Fruit fly (Drosophila melanogaster) whole organism: ENCODE results near the gene CG14693.

Source experiments
- CG8478 ChIP-seq: fragments of >200 bp; optimal IDR thresholded peaks from 2 replicates; lab custom pipeline; 2018; ENCODE audit warnings: inconsistent platforms
- Dll ChIP-seq: fragments of >200 bp; optimal IDR thresholded peaks from 2 replicates; lab custom pipeline; 2017
- EcR ChIP-seq, 2 experiments: fragments of >200 bp; optimal IDR thresholded peaks; 2 replicates each; lab custom pipeline; 2017; ENCODE audit warnings: missing biosample characterization in 2 of 2, missing genetic modification characterization in 2 of 2, missing genetic modification reagents in 2 of 2
- pan ChIP-seq: fragments of >200 bp; optimal IDR thresholded peaks from 2 replicates; lab custom pipeline; 2017
- psq ChIP-seq: fragments of >200 bp; optimal IDR thresholded peaks from 2 replicates; lab custom pipeline; 2017
- usp ChIP-seq: fragments of >200 bp; optimal IDR thresholded peaks from 2 replicates; lab custom pipeline; 2017; ENCODE audit warnings: missing biosample characterization, missing genetic modification characterization, mixed read lengths

DNA sequence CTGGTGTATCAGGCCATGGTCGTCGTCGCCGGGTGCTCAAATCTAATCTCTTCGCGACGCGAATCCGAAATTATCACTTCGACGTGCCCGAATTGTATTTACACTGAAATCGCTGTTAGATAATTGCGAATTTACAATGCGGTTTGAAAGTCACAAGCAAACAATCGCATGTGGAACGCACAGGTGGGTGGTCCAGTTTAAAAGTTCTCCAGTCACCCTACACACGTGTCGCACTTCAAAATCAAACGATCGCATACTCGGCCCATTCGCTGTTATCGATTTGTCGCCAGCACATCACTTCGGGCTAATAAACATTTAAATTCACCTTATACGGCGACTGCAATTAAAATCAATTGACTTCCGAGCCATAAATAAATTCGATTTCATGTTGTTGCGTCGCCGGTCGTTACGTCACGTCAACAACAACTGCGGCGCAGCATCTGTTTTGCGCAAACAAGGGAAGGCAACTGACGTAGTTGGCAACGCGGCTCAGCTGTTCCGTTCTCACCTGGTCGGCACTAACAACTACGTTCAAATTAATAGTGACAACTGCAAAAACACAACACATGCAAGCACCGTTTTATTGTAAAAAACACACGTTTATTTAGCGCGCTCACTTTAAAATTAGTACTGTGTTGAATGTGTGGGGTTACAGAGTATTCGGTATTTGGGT lies 48.1 kb upstream of the CG14693 start, which contains the start of gene CG6574:
- no peak for TF ChIP-seq Dll
- TF ChIP-seq EcR (GFP tag; optimal IDR thresholded peaks at IDR 0.05; lab: Kevin White, UChicago): no peak
- no peak for TF ChIP-seq CG8478 (lab: Kevin White, UChicago)
- TF ChIP-seq pan: no peak
- no peak for TF ChIP-seq psq (lab: Kevin White, UChicago)
- no peak for TF ChIP-seq usp (GFP tag; lab: Kevin White, UChicago)
